Worm (Caenorhabditis elegans) whole organism, L4 larva: ENCODE measurements around the gene T20D4.11.
A peak's percentile ranks its signal among the peaks of the same experiment; 100 is the strongest.

Experiments
- Y75B8A.6 ChIP-seq: fragments of 200-800 bp; sonication (Bioruptor generic); IDR thresholded peaks from 2 replicates; pipeline ENCODE4 v1.3.6; 2022; ENCODE audit warnings: missing genetic modification reagents, missing genetic modification characterization, missing compliant biosample characterization
- aha-1 ChIP-seq: fragments of 150-350 bp; peaks from one replicate; lab custom pipeline; 2014; ENCODE audit warnings: missing biosample characterization, missing genetic modification characterization
- aly-2 ChIP-seq: sonication (generic microtip); optimal IDR thresholded peaks from 2 replicates; lab custom pipeline; 2018; ENCODE audit warnings: missing biosample characterization, missing genetic modification characterization
- daf-19 ChIP-seq: fragments of 200-800 bp; sonication (Bioruptor generic); conservative IDR thresholded peaks from 2 replicates; pipeline ENCODE4 v1.3.6; 2022; ENCODE audit warnings: missing genetic modification characterization, missing compliant biosample characterization
- dmd-8 ChIP-seq: fragments of 200-800 bp; sonication (Bioruptor generic); IDR thresholded peaks from 2 replicates; pipeline ENCODE4 v1.3.6; 2022; ENCODE audit warnings: missing genetic modification characterization, missing compliant biosample characterization
- dpl-1 ChIP-seq: fragments of 150-350 bp; optimal IDR thresholded peaks from 2 replicates; lab custom pipeline; 2014; ENCODE audit warnings: missing biosample characterization, missing genetic modification reagents, missing genetic modification characterization
- dve-1 ChIP-seq: sonication (generic microtip); optimal IDR thresholded peaks from 2 replicates; lab custom pipeline; 2017; ENCODE audit warnings: antibody characterized with exemption, mild to moderate bottlenecking, missing genetic modification characterization, missing compliant biosample characterization; ENCODE audit not compliant: insufficient read depth
- egl-27 ChIP-seq: sonication (generic microtip); optimal IDR thresholded peaks from 3 replicates; lab custom pipeline; 2017; ENCODE audit warnings: missing biosample characterization, missing genetic modification reagents, missing genetic modification characterization
- lin-15B ChIP-seq: fragments of 150-350 bp; sonication (generic microtip); optimal IDR thresholded peaks from 3 replicates; lab custom pipeline; 2014; ENCODE audit warnings: missing biosample characterization, missing genetic modification characterization
- lin-29 ChIP-seq: fragments of 200-800 bp; sonication (Bioruptor generic); IDR thresholded peaks from 2 replicates; pipeline ENCODE4 v1.3.6; 2022; ENCODE audit warnings: missing genetic modification reagents, missing genetic modification characterization, missing compliant biosample characterization
- mxl-2 ChIP-seq: fragments of 200-800 bp; sonication (Bioruptor generic); conservative IDR thresholded peaks from 2 replicates; pipeline ENCODE4 v1.3.6; 2022; ENCODE audit warnings: missing genetic modification reagents, missing genetic modification characterization, missing compliant biosample characterization
- nhr-237 ChIP-seq: sonication (generic microtip); optimal IDR thresholded peaks from 2 replicates; lab custom pipeline; 2017; ENCODE audit warnings: missing biosample characterization, missing genetic modification characterization
- nhr-28 ChIP-seq: fragments of 150-350 bp; optimal IDR thresholded peaks from 2 replicates; lab custom pipeline; 2014; ENCODE audit warnings: missing biosample characterization, missing genetic modification characterization
- nhr-48 ChIP-seq: sonication (generic microtip); optimal IDR thresholded peaks from 2 replicates; lab custom pipeline; 2016; ENCODE audit warnings: mild to moderate bottlenecking, missing genetic modification characterization, missing compliant biosample characterization
- snpc-1.2 ChIP-seq: fragments of 200-800 bp; sonication (Bioruptor generic); IDR thresholded peaks from 2 replicates; pipeline ENCODE4 v1.3.6; 2022; ENCODE audit warnings: missing genetic modification reagents, missing genetic modification characterization, missing compliant biosample characterization
- unc-62 ChIP-seq, 3 experiments: fragments of 150-350 bp in 1 of 3; sonication (generic microtip); optimal IDR thresholded peaks in 2 of 3; peaks in 1 of 3; 1 replicate in 1 of 3; 2 replicates in 2 of 3; lab custom pipeline; 2014 to 2017; ENCODE audit warnings: missing biosample characterization in 3 of 3, missing genetic modification characterization in 3 of 3, missing genetic modification reagents in 3 of 3, missing genotype in 1 of 3
- zip-2 ChIP-seq: fragments of 150-350 bp; optimal IDR thresholded peaks from 2 replicates; lab custom pipeline; 2014; ENCODE audit warnings: missing biosample characterization, missing genetic modification characterization

T20D4.11 gene

DNA sequence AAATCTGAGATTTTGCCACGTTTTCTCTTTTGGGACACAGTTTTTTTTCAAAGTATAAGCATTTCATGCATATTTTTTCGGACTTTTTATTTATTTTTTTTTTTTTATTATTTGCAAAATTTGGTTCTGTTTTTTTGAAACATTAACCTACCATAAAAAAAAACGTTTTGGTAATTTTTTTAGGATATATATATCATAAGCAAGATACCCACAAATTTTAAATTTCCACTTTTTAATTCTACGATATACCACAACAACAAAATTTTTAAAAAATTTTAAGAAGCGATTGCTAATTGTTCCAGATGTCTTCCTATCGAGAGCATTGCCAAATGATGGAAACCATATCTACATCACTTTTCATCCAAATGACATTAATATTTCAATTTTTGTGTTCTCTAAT lies 30.2 kb downstream of the T20D4.11 start, which contains the start of gene srab-20:
Gene srab-20, plus strand, starts transcription at position 301 of the 400 bp plus-strand sequence.
- no peak for TF ChIP-seq nhr-237 (tag; lab: Kevin White, UChicago)
- TF ChIP-seq, all 104 proteins: peak for 0

DNA sequence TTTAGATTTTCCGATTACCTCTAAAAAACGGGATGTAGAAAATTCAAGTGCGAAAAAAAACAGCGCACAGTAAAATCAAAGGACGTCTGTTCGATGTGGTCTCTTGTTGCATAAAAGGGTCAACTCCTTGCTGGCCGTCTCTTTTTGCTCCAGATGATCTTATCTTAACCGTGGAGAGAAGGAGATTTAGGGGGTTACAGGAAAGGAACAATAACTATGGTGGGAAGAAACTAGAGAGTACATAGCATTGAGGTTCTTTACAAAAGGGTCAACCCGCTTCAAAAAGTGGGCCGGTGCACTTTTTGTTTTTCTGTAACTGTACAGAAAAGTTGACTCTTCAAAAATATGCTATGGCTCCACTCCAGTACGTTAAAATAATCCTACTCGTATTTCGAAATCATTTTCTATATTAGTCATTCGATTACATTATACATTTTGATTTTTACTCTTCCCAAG lies 33.1 kb downstream of the T20D4.11 start, which contains the start of the genes T20D4.19 and srj-9:
Gene T20D4.19, minus strand, starts transcription at position 101 of the 456 bp plus-strand sequence.
Gene srj-9, plus strand, starts transcription at position 406 of the 456 bp plus-strand sequence.
- TF ChIP-seq dve-1 (tag; lab: Kevin White, UChicago): no peak
- TF ChIP-seq unc-62 (GFP tag; optimal IDR thresholded peaks at IDR 0.05 in 1 of 2; lab: Kevin White, UChicago): peak in 1 of 2 experiments; percentile 51
- TF ChIP-seq unc-62 (tag; optimal IDR thresholded peaks at IDR 0.05; lab: Kevin White, UChicago): no peak
- TF ChIP-seq, all 104 proteins: peak for 1

DNA sequence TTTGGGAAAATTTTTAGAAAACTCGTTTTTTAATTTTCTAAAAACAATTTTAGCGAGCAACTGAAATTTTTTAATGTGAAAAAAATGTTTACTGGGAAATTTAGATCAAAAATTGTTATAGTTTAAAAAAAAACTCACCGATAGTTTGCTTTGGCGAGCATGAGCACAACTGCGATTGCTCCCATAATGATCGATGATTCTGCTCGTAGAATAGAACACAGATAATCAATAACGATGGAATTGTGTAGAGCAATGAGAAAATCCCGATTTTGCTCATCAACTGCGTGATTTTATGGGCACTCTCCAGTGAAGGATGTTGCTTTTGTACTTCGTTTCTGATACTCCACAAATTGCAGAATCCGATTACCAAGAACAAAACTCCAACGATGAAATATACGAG lies 44.1 kb downstream of the T20D4.11 start:
- TF ChIP-seq aha-1 (tag; lab: Kevin White, UChicago) (peak; percentile 81), lin-15B (tag; lab: Kevin White, UChicago) (no peak)

DNA sequence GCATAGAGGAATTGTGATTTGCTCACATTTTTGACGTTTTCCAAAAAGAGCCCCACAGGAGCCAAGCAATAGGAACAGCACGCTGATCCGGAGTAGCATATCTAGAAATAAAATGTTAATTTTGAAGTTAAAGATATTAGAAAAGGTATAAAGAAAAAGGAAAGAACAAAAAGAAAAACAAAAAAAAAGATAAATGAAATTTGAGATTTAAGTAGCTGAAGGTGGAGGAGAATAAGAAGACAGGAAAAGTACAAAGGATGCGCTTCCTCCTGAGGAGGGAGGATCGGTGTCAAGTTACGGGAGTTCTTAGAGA lies 46.2 kb downstream of the T20D4.11 start, which contains the start of gene cfz-2:
Gene cfz-2, minus strand, starts transcription at position 101 of the 313 bp plus-strand sequence.
- TF ChIP-seq aly-2 (tag; lab: Kevin White, UChicago): no peak
- TF ChIP-seq zip-2: no peak
- TF ChIP-seq nhr-28 (tag; lab: Kevin White, UChicago): no peak
- TF ChIP-seq mxl-2: no peak
- TF ChIP-seq snpc-1.2 (GFP tag; lab: Robert Waterston, UW): no peak
- TF ChIP-seq egl-27 (tag; lab: Kevin White, UChicago): no peak
- TF ChIP-seq dmd-8 (GFP tag; lab: Robert Waterston, UW): no peak

DNA sequence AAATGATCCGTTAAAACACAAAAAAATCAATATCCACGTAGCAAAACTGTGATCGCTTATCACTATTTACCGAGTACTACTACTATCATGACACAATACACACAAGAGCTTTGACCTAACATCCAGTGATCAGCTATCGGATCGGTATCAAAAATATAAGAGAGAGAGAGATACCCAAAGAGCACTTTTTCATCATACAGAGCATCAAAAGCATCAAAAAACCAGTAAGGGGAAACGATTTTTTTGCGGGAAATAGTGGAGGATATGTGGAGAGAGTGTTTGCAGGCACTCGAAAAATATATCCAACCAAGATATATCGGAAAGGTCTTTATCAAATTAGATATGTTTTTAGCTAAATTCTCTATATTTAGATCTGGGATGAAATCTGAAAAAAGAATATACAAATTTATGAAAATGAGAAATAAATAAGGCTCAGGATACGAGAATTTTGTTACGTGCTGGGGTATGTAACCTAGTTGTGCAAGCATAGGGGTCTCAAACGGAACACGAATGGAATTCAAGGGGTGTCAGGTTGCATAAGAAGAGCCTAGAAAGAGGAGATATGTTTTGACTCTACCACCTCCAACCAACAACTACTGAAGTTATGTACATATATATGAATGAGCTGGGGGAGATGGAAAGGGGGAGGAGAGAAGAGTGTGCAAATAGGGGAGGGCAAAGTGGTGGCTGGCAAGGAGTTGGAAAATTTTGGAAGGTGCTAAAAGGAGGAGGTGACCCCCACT lies 46.8 kb downstream of the T20D4.11 start:
- TF ChIP-seq daf-19 (GFP tag; lab: Robert Waterston, UW) (no peak), Y75B8A.6 (GFP tag; lab: Robert Waterston, UW) (no peak), nhr-48 (tag; lab: Kevin White, UChicago) (no peak), unc-62 (GFP tag; optimal IDR thresholded peaks at IDR 0.05 in 1 of 2; lab: Kevin White, UChicago) (peak in 1 of 2 experiments; percentile 83), unc-62 (tag; optimal IDR thresholded peaks at IDR 0.05; lab: Kevin White, UChicago) (no peak), lin-29 (no peak), dpl-1 (GFP tag; lab: Kevin White, UChicago) (no peak)
